Fruit fly (Drosophila melanogaster) whole organism, embryonic: ENCODE measurements around the gene CG5326.

Experiments
- ATbp ChIP-seq: fragments of 200-800 bp; sonication (Bioruptor generic); optimal IDR thresholded peaks from 2 replicates; lab custom pipeline; 2017; ENCODE audit warnings: missing biosample characterization, mild to moderate bottlenecking, missing genetic modification characterization, missing genetic modification reagents
- Aef1 ChIP-seq: fragments of 200-800 bp; sonication (Bioruptor generic); IDR thresholded peaks from 3 replicates; pipeline ENCODE4 v1.3.6; 2022; ENCODE audit warnings: missing biosample characterization, missing genetic modification characterization
- Blimp-1 ChIP-seq: fragments of 200-800 bp; sonication (Bioruptor generic); optimal IDR thresholded peaks from 3 replicates; lab custom pipeline; 2018; ENCODE audit warnings: missing biosample characterization, missing genetic modification characterization, mild to moderate bottlenecking, moderate library complexity, missing genetic modification reagents
- CG10147 ChIP-seq: fragments of 200-800 bp; sonication (Bioruptor generic); optimal IDR thresholded peaks from 2 replicates; lab custom pipeline; 2019; ENCODE audit warnings: missing biosample characterization, mild to moderate bottlenecking, missing genetic modification characterization, moderate library complexity
- CG11504 ChIP-seq: fragments of 200-800 bp; sonication (Bioruptor generic); optimal IDR thresholded peaks from 3 replicates; lab custom pipeline; 2019; ENCODE audit warnings: missing biosample characterization, mild to moderate bottlenecking, missing genetic modification characterization, moderate library complexity
- CG12769 ChIP-seq: fragments of 200-800 bp; sonication (Bioruptor generic); optimal IDR thresholded peaks from 2 replicates; lab custom pipeline; 2019; ENCODE audit warnings: missing biosample characterization, mild to moderate bottlenecking, missing genetic modification characterization, moderate library complexity
- CG17568 ChIP-seq: fragments of 200-800 bp; sonication (Bioruptor generic); optimal IDR thresholded peaks from 2 replicates; lab custom pipeline; 2018; ENCODE audit warnings: missing biosample characterization, mild to moderate bottlenecking, missing genetic modification characterization, moderate library complexity
- CG2116 ChIP-seq: fragments of 200-800 bp; sonication (Bioruptor generic); optimal IDR thresholded peaks from 3 replicates; lab custom pipeline; 2018; ENCODE audit warnings: missing biosample characterization, mild to moderate bottlenecking, missing genetic modification characterization
- CG3281 ChIP-seq: fragments of 200-800 bp; sonication (Bioruptor generic); optimal IDR thresholded peaks from 3 replicates; lab custom pipeline; 2017; ENCODE audit warnings: missing biosample characterization, mild to moderate bottlenecking, missing genetic modification characterization
- CG6813 ChIP-seq: fragments of 200-800 bp; sonication (Bioruptor generic); optimal IDR thresholded peaks from 2 replicates; lab custom pipeline; 2017; ENCODE audit warnings: missing biosample characterization, missing genetic modification characterization, mild to moderate bottlenecking, moderate library complexity, missing genetic modification reagents
- CG7839 ChIP-seq: fragments of 200-800 bp; sonication (Bioruptor generic); optimal IDR thresholded peaks from 3 replicates; lab custom pipeline; 2018; ENCODE audit warnings: missing biosample characterization, mild to moderate bottlenecking, missing genetic modification characterization, moderate library complexity
- CG7963 ChIP-seq: fragments of 200-800 bp; sonication (Bioruptor generic); IDR thresholded peaks from 3 replicates; pipeline ENCODE4 v1.3.6; 2022; ENCODE audit warnings: missing biosample characterization, missing genetic modification characterization; ENCODE audit not compliant: partially characterized antibody
- E2f2 ChIP-seq: fragments of 200-800 bp; sonication (Bioruptor generic); IDR thresholded peaks from 2 replicates; pipeline ENCODE4 v1.3.6; 2022; ENCODE audit warnings: missing biosample characterization, missing genetic modification characterization
- H2.0 ChIP-seq: fragments of 200-800 bp; sonication (Bioruptor generic); IDR thresholded peaks from 2 replicates; pipeline ENCODE4 v1.3.6; 2022; ENCODE audit warnings: missing biosample characterization, missing genetic modification characterization
- Hr51 ChIP-seq, 2 experiments: fragments of 200-800 bp; sonication (Bioruptor generic); optimal IDR thresholded peaks; 2 replicates in 1 of 2; 3 replicates in 1 of 2; lab custom pipeline; 2016 to 2018; ENCODE audit warnings: missing biosample characterization in 2 of 2, missing genetic modification characterization in 2 of 2, mild to moderate bottlenecking in 1 of 2, moderate library complexity in 1 of 2
- Nf-YB ChIP-seq: fragments of 200-800 bp; sonication (Bioruptor generic); optimal IDR thresholded peaks from 3 replicates; lab custom pipeline; 2019; ENCODE audit warnings: missing biosample characterization, mild to moderate bottlenecking, missing genetic modification characterization, moderate library complexity
- Rx ChIP-seq: fragments of 200-800 bp; sonication (Bioruptor generic); IDR thresholded peaks from 2 replicates; pipeline ENCODE4 v1.3.6; 2022; ENCODE audit warnings: missing biosample characterization, missing genetic modification characterization
- br ChIP-seq: fragments of >200 bp; optimal IDR thresholded peaks from 2 replicates; lab custom pipeline; 2017
- cato ChIP-seq: fragments of 200-800 bp; sonication (Bioruptor generic); optimal IDR thresholded peaks from 2 replicates; lab custom pipeline; 2016; ENCODE audit warnings: missing biosample characterization, missing genetic modification characterization, borderline replicate concordance
- cg ChIP-seq: fragments of 200-800 bp; sonication (Bioruptor generic); optimal IDR thresholded peaks from 3 replicates; lab custom pipeline; 2019; ENCODE audit warnings: missing biosample characterization, mild to moderate bottlenecking, missing genetic modification characterization, moderate library complexity
- chif ChIP-seq, 2 experiments: fragments of 200-800 bp; sonication (Bioruptor generic); optimal IDR thresholded peaks; 3 replicates each; lab custom pipeline; 2016; ENCODE audit warnings: missing biosample characterization in 2 of 2, missing genetic modification characterization in 2 of 2
- chm ChIP-seq: fragments of 200-800 bp; sonication (Bioruptor generic); IDR thresholded peaks from 2 replicates; pipeline ENCODE4 v1.3.6; 2022; ENCODE audit warnings: missing biosample characterization, missing genetic modification characterization
- fd96Cb ChIP-seq: fragments of 200-800 bp; sonication (Bioruptor generic); optimal IDR thresholded peaks from 2 replicates; lab custom pipeline; 2018; ENCODE audit warnings: missing biosample characterization, mild to moderate bottlenecking, missing genetic modification characterization, moderate library complexity
- gem ChIP-seq: fragments of 200-800 bp; sonication (Bioruptor generic); optimal IDR thresholded peaks from 2 replicates; lab custom pipeline; 2019; ENCODE audit warnings: missing biosample characterization, mild to moderate bottlenecking, missing genetic modification characterization, moderate library complexity
- ind ChIP-seq: fragments of 200-800 bp; sonication (Bioruptor generic); optimal IDR thresholded peaks from 3 replicates; lab custom pipeline; 2016; ENCODE audit warnings: missing biosample characterization, missing genetic modification characterization
- ken ChIP-seq: fragments of 200-800 bp; sonication (Bioruptor generic); IDR thresholded peaks from 3 replicates; pipeline ENCODE4 v1.3.6; 2022; ENCODE audit warnings: missing biosample characterization, missing genetic modification characterization
- oc ChIP-seq: fragments of 200-800 bp; sonication (Bioruptor generic); optimal IDR thresholded peaks from 2 replicates; lab custom pipeline; 2018; ENCODE audit warnings: missing biosample characterization, mild to moderate bottlenecking, missing genetic modification characterization, moderate library complexity
- onecut ChIP-seq: fragments of 200-800 bp; sonication (Bioruptor generic); IDR thresholded peaks from 2 replicates; pipeline ENCODE4 v1.3.6; 2022; ENCODE audit warnings: missing biosample characterization, missing genetic modification characterization
- otp ChIP-seq: fragments of 200-800 bp; sonication (Bioruptor generic); IDR thresholded peaks from 3 replicates; pipeline ENCODE4, ENCODE4 v1.3.6; 2022; ENCODE audit warnings: missing biosample characterization, missing genetic modification characterization
- phol ChIP-seq: fragments of 200-800 bp; sonication (Bioruptor generic); optimal IDR thresholded peaks from 3 replicates; lab custom pipeline; 2018; ENCODE audit warnings: missing biosample characterization, mild to moderate bottlenecking, missing genetic modification characterization, moderate library complexity
- pros ChIP-seq: fragments of 200-800 bp; sonication (Bioruptor generic); optimal IDR thresholded peaks from 3 replicates; lab custom pipeline; 2019; ENCODE audit warnings: missing biosample characterization, mild to moderate bottlenecking, missing genetic modification characterization, moderate library complexity
- pzg ChIP-seq: fragments of 200-800 bp; sonication (Bioruptor generic); optimal IDR thresholded peaks from 3 replicates; lab custom pipeline; 2018; ENCODE audit warnings: missing biosample characterization, mild to moderate bottlenecking, missing genetic modification characterization, moderate library complexity
- run ChIP-seq: fragments of 200-800 bp; sonication (Bioruptor generic); optimal IDR thresholded peaks from 3 replicates; lab custom pipeline; 2018; ENCODE audit warnings: missing biosample characterization, mild to moderate bottlenecking, missing genetic modification characterization
- salm ChIP-seq: fragments of 200-800 bp; sonication (Bioruptor generic); optimal IDR thresholded peaks from 2 replicates; lab custom pipeline; 2018; ENCODE audit warnings: missing biosample characterization, mild to moderate bottlenecking, missing genetic modification characterization
- seq ChIP-seq: fragments of 200-800 bp; sonication (Bioruptor generic); IDR thresholded peaks from 2 replicates; pipeline ENCODE4 v1.3.6; 2022; ENCODE audit warnings: missing biosample characterization, missing genetic modification characterization
- tap ChIP-seq: fragments of 200-800 bp; optimal IDR thresholded peaks from 3 replicates; lab custom pipeline; 2019; ENCODE audit warnings: missing biosample characterization, mild to moderate bottlenecking, missing genetic modification characterization, moderate library complexity
- tx ChIP-seq: fragments of 200-800 bp; sonication (Bioruptor generic); optimal IDR thresholded peaks from 2 replicates; lab custom pipeline; 2016; ENCODE audit warnings: missing biosample characterization, missing genetic modification characterization
- unc-4 ChIP-seq: fragments of 200-800 bp; sonication (Bioruptor generic); IDR thresholded peaks from 2 replicates; pipeline ENCODE4 v1.3.6; 2022; ENCODE audit warnings: missing biosample characterization, missing genetic modification characterization; ENCODE audit not compliant: partially characterized antibody
- vvl ChIP-seq: fragments of 200-800 bp; sonication (Bioruptor generic); IDR thresholded peaks from 2 replicates; pipeline ENCODE4 v1.3.6; 2022; ENCODE audit warnings: missing biosample characterization, missing genetic modification characterization
- zf30C ChIP-seq: fragments of 200-800 bp; sonication (Bioruptor generic); optimal IDR thresholded peaks from 3 replicates; lab custom pipeline; 2018; ENCODE audit warnings: missing biosample characterization, mild to moderate bottlenecking, missing genetic modification characterization

Gene CG5326

DNA sequence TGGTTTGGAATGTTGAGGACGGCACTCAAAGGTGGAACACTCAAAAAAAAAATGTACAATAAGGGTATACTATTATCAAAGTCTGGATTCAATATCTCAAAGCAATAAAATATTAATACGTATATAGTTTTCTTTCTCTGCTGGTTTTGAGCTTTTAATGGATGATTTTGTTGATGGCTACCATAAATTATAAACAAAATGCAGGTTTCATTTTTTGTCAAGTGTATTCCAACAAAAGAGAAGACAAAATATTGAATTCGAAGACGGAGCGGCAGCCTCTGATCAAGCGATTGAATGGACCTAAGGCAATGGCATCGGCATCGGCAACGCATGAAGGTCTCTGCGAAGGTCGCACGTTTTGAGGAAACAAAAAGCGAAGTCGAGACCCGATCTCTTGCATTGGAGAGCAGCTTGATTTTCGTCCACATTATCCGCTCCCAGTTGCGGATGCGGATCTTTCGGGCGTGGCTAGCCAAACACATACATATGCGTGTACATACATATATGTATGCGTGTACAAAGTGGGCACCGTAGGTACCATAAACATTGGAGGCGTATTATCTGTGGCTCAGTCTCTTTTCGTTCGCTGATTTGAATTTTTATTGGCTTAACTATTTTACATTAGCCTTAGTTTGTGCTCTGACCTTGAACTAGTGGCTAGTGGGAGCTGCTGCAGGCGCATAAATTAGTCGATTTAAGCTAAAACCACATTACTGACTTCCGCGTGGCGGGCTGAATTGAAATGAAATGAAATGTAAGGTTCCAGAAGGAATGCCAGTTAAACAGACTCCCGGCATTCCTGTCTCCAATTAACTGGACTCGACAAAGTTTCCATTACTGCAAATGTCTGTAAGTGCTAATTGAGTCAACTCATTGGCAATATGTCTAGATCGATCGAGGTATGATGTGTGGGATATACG is 3.0 kb downstream of the CG5326 start (continued):
- TF ChIP-seq vvl (GFP tag; lab: Robert Waterston, UW) (peak; percentile 64), cg (peak; percentile 16), CG10147 (GFP tag; lab: Kevin White, UChicago) (peak; percentile 9), ken (GFP tag; lab: Robert Waterston, UW) (0 out of 3 replicates have a peak, but pooled peaks have one; percentile 14), salm (tag; lab: Kevin White, UChicago) (peak; percentile 12), CG6813 (peak; percentile 27), unc-4 (GFP tag; lab: Robert Waterston, UW) (no peak), Rx (GFP tag; lab: Robert Waterston, UW) (0 out of 2 replicates have a peak, but pooled peaks have one; percentile 5), pzg (GFP tag; lab: Kevin White, UChicago) (no peak), CG2116 (GFP tag; lab: Kevin White, UChicago) (peak; percentile 3), onecut (GFP tag; lab: Robert Waterston, UW) (no peak), CG12769 (tag; lab: Kevin White, UChicago) (peak; percentile 57), seq (GFP tag; lab: Robert Waterston, UW) (no peak), zf30C (no peak), CG11504 (tag; lab: Kevin White, UChicago) (peak; percentile 74), CG7839 (peak; percentile 67), CG7963 (GFP tag; lab: Robert Waterston, UW) (no peak), cato (GFP tag; lab: Kevin White, UChicago) (no peak), phol (tag; lab: Kevin White, UChicago) (peak; percentile 54), gem (tag; lab: Kevin White, UChicago) (peak; percentile 74), H2.0 (GFP tag; lab: Robert Waterston, UW) (0 out of 2 replicates have a peak, but pooled peaks have one; percentile 9), Nf-YB (GFP tag; lab: Kevin White, UChicago) (no peak), fd96Cb (peak; percentile 20), oc (peak; percentile 23), run (peak; percentile 23), br (lab: Kevin White, UChicago) (no peak), pros (GFP tag; lab: Kevin White, UChicago) (peak; percentile 97), E2f2 (GFP tag; lab: Robert Waterston, UW) (0 out of 2 replicates have a peak, but pooled peaks have one; percentile 22), tap (peak; percentile 37), CG17568 (GFP tag; lab: Kevin White, UChicago) (no peak), CG3281 (GFP tag; lab: Kevin White, UChicago) (peak; percentile 35), Hr51 (GFP tag; optimal IDR thresholded peaks at IDR 0.05; lab: Kevin White, UChicago) (peak in 1 of 2 experiments; percentile 77), chm (GFP tag; lab: Robert Waterston, UW) (0 out of 2 replicates have a peak, but pooled peaks have one; percentile 6), Aef1 (GFP tag; lab: Robert Waterston, UW) (peak; percentile 43; the same call in 2 of the 3 replicates), chif (GFP tag; optimal IDR thresholded peaks at IDR 0.05; lab: Kevin White, UChicago) (no peak), tx (GFP tag; lab: Kevin White, UChicago) (no peak), ATbp (GFP tag; lab: Kevin White, UChicago) (peak; percentile 27), otp (GFP tag; lab: Robert Waterston, UW) (peak; percentile 32; the same call in 1 of the 3 replicates), Blimp-1 (peak; percentile 36), ind (GFP tag; lab: Kevin White, UChicago) (peak; percentile 22)
